Worm (Caenorhabditis elegans) whole organism, L1 larva: ENCODE measurements around the gene srd-19.
A peak's percentile ranks its signal among the peaks of the same experiment; 100 is the strongest.

ENCODE experiments used
- C04F5.9 ChIP-seq: sonication (generic microtip); optimal IDR thresholded peaks from 2 replicates; lab custom pipeline; 2016; ENCODE audit warnings: missing genetic modification characterization, missing compliant biosample characterization
- F16B12.6 ChIP-seq: fragments of 150-350 bp; optimal IDR thresholded peaks from 2 replicates; lab custom pipeline; 2014; ENCODE audit warnings: missing biosample characterization, missing genetic modification characterization
- aly-2 ChIP-seq: fragments of 150-350 bp; optimal IDR thresholded peaks from 2 replicates; lab custom pipeline; 2014; ENCODE audit warnings: missing biosample characterization, missing genetic modification characterization
- ama-1 ChIP-seq: fragments of 150-350 bp; optimal IDR thresholded peaks from 2 replicates; lab custom pipeline; 2014
- blmp-1 ChIP-seq: fragments of 150-350 bp; optimal IDR thresholded peaks from 2 replicates; lab custom pipeline; 2014; ENCODE audit warnings: missing biosample characterization, missing genetic modification characterization
- ceh-82 ChIP-seq, 3 experiments: fragments of 150-350 bp in 1 of 3; sonication (generic microtip) in 2 of 3; optimal IDR thresholded peaks; 2 replicates each; lab custom pipeline; 2014 to 2017; ENCODE audit warnings: missing biosample characterization in 3 of 3, missing genetic modification characterization in 3 of 3
- ceh-90 ChIP-seq: sonication (generic microtip); optimal IDR thresholded peaks from 2 replicates; lab custom pipeline; 2016; ENCODE audit warnings: missing genetic modification characterization, missing compliant biosample characterization
- dsc-1 ChIP-seq: sonication (generic microtip); optimal IDR thresholded peaks from 2 replicates; lab custom pipeline; 2016; ENCODE audit warnings: mild to moderate bottlenecking, missing genetic modification characterization, missing compliant biosample characterization
- elt-2 ChIP-seq: sonication (generic microtip); optimal IDR thresholded peaks from 2 replicates; lab custom pipeline; 2016; ENCODE audit warnings: missing genetic modification characterization, mild to moderate bottlenecking, inconsistent platforms, missing compliant biosample characterization, missing genetic modification reagents
- ets-5 ChIP-seq: fragments of 200-800 bp; sonication (Bioruptor generic); IDR thresholded peaks from 2 replicates; pipeline ENCODE4 v1.3.6; 2022; ENCODE audit warnings: missing genetic modification characterization, missing compliant biosample characterization
- fkh-8 ChIP-seq: sonication (generic microtip); optimal IDR thresholded peaks from 2 replicates; lab custom pipeline; 2016; ENCODE audit warnings: mild to moderate bottlenecking, missing genetic modification characterization, missing compliant biosample characterization
- fos-1 ChIP-seq: fragments of 150-350 bp; optimal IDR thresholded peaks from 2 replicates; lab custom pipeline; 2014; ENCODE audit warnings: missing biosample characterization, missing genetic modification characterization
- grh-1 ChIP-seq: fragments of 200-800 bp; sonication (Bioruptor generic); IDR thresholded peaks from 2 replicates; pipeline ENCODE4 v1.3.6; 2022; ENCODE audit warnings: missing genetic modification reagents, missing genetic modification characterization, missing compliant biosample characterization
- hlh-17 ChIP-seq: fragments of 200-800 bp; sonication (Bioruptor generic); optimal IDR thresholded peaks from 2 replicates; lab custom pipeline; 2018; ENCODE audit warnings: missing genetic modification characterization, mild to moderate bottlenecking, missing compliant biosample characterization, moderate library complexity, borderline replicate concordance
- hlh-4 ChIP-seq: sonication (generic microtip); optimal IDR thresholded peaks from 2 replicates; lab custom pipeline; 2016; ENCODE audit warnings: mild to moderate bottlenecking, missing genetic modification characterization, missing compliant biosample characterization
- irx-1 ChIP-seq: sonication (generic microtip); optimal IDR thresholded peaks from 2 replicates; lab custom pipeline; 2016; ENCODE audit warnings: missing genetic modification characterization, missing compliant biosample characterization
- lin-14 ChIP-seq: fragments of 200-800 bp; sonication (Bioruptor generic); optimal IDR thresholded peaks from 2 replicates; lab custom pipeline; 2018; ENCODE audit warnings: mild to moderate bottlenecking, missing genetic modification characterization, moderate library complexity, missing compliant biosample characterization
- mep-1 ChIP-seq: fragments of 150-350 bp; optimal IDR thresholded peaks from 2 replicates; lab custom pipeline; 2014; ENCODE audit warnings: missing biosample characterization, missing genetic modification characterization
- nhr-11 ChIP-seq: fragments of 150-350 bp; optimal IDR thresholded peaks from 2 replicates; lab custom pipeline; 2014; ENCODE audit warnings: missing biosample characterization, missing genetic modification characterization
- nhr-19 ChIP-seq: fragments of 200-800 bp; sonication (Bioruptor generic); conservative IDR thresholded peaks from 2 replicates; pipeline ENCODE4 v1.3.6; 2022; ENCODE audit warnings: missing genetic modification characterization, missing compliant biosample characterization
- nhr-20 ChIP-seq: sonication (generic microtip); optimal IDR thresholded peaks from 2 replicates; lab custom pipeline; 2016; ENCODE audit warnings: mild to moderate bottlenecking, missing genetic modification characterization, missing compliant biosample characterization
- nhr-28 ChIP-seq: fragments of 150-350 bp; optimal IDR thresholded peaks from 2 replicates; lab custom pipeline; 2014; ENCODE audit warnings: missing biosample characterization, missing genetic modification characterization
- nhr-77 ChIP-seq: fragments of 150-350 bp; optimal IDR thresholded peaks from 2 replicates; lab custom pipeline; 2014; ENCODE audit warnings: missing biosample characterization, missing genetic modification characterization
- nhr-90 ChIP-seq: sonication (generic microtip); optimal IDR thresholded peaks from 2 replicates; lab custom pipeline; 2016; ENCODE audit warnings: mild to moderate bottlenecking, missing genetic modification characterization, missing compliant biosample characterization; ENCODE audit not compliant: poor library complexity
- pag-3 ChIP-seq: sonication (generic microtip); optimal IDR thresholded peaks from 2 replicates; lab custom pipeline; 2017; ENCODE audit warnings: missing genetic modification characterization, mild to moderate bottlenecking, missing compliant biosample characterization, antibody characterized with exemption, borderline replicate concordance; ENCODE audit not compliant: insufficient read depth
- pqm-1 ChIP-seq: sonication (generic microtip); optimal IDR thresholded peaks from 3 replicates; lab custom pipeline; 2017; ENCODE audit warnings: missing biosample characterization, missing genetic modification characterization
- snu-23 ChIP-seq: sonication (generic microtip); optimal IDR thresholded peaks from 2 replicates; lab custom pipeline; 2016; ENCODE audit warnings: missing genetic modification characterization, missing compliant biosample characterization
- sptf-1 ChIP-seq: fragments of 150-350 bp; optimal IDR thresholded peaks from 2 replicates; lab custom pipeline; 2014; ENCODE audit warnings: missing biosample characterization, missing genetic modification characterization
- sup-37 ChIP-seq: fragments of 200-800 bp; sonication (Bioruptor generic); optimal IDR thresholded peaks from 2 replicates; lab custom pipeline; 2018; ENCODE audit warnings: mild to moderate bottlenecking, missing genetic modification characterization, missing compliant biosample characterization
- unc-30 ChIP-seq: sonication (generic microtip); optimal IDR thresholded peaks from 2 replicates; lab custom pipeline; 2017; ENCODE audit warnings: missing biosample characterization, missing genetic modification characterization
- zag-1 ChIP-seq: fragments of 150-350 bp; optimal IDR thresholded peaks from 2 replicates; lab custom pipeline; 2014; ENCODE audit warnings: missing biosample characterization, missing genetic modification characterization
- ztf-4 ChIP-seq: fragments of 150-350 bp; optimal IDR thresholded peaks from 2 replicates; lab custom pipeline; 2014; ENCODE audit warnings: missing biosample characterization, missing genetic modification characterization

srd-19 gene

DNA sequence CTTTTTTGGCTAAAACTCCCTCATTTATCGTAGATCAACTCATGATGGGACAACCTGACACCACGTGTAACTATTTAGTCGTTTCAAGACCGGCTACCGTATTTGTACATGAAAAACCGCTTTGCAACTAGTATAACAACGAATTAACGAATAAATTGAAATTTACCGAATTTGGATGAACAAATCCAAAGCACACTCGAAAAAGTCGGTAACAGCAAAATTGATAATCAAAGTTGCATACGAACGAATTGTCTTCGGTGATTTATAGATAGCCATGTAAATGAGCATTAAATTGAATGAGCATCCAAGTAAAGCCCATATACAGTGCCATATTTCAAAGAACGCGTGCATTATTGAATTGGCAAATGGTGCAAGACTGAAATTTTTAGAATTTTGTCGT is 3.8 kb upstream of the srd-19 start, which contains the start of gene srd-17:
Gene srd-17, minus strand, starts transcription at position 351 of the 400 bp plus-strand sequence.
- TF ChIP-seq ama-1 (no peak), lin-14 (no peak), aly-2 (tag; lab: Kevin White, UChicago) (no peak), nhr-11 (no peak), pqm-1 (no peak), nhr-28 (tag; lab: Kevin White, UChicago) (no peak), nhr-77 (no peak), sptf-1 (no peak), nhr-90 (tag; lab: Kevin White, UChicago) (no peak), nhr-20 (tag; lab: Kevin White, UChicago) (no peak), snu-23 (no peak), hlh-17 (GFP tag; lab: Kevin White, UChicago) (no peak), fos-1 (tag; lab: Kevin White, UChicago) (no peak)

DNA sequence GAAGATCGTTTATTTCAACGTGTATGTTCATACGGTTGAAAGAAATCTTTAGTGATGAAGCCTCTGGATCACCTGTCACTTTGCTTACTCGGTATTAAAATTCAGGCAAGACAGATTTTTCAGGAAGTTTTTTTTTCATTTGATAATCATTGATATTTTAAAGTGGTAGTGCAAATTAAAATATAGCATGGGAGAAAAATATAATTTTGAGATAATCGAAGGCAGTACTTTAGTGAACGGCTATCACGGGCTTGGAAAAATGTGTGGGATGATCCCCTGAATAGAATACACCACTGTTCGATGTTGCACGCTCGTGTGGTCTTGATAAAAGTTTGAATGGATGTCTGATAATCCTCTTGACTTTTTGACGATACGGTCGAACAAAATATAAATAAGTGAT is 1.2 kb downstream of the srd-19 start:
- no peak for TF ChIP-seq lin-14
- TF ChIP-seq aly-2 (tag; lab: Kevin White, UChicago), result no peak
- TF ChIP-seq hlh-4 (tag; lab: Kevin White, UChicago), result peak; percentile 52
- no peak for TF ChIP-seq ceh-90 (tag; lab: Kevin White, UChicago)

ce11 chrV:13426764-13427163 is 1.8 kb downstream of the srd-19 start, which contains the start of gene srd-18:
TSS of gene srd-18 (minus strand) at chrV:13426864.
- no peak for TF ChIP-seq irx-1 (tag; lab: Kevin White, UChicago)
- TF ChIP-seq, all 84 proteins: peak for 0

ce11 chrV:13423608-13424007 is 5.0 kb downstream of the srd-19 start, which contains the start of gene srv-10:
TSS of gene srv-10 (plus strand) at chrV:13423908.
- TF ChIP-seq C04F5.9 (no peak), mep-1 (tag; lab: Kevin White, UChicago) (no peak), dsc-1 (tag; lab: Kevin White, UChicago) (no peak), grh-1 (no peak), unc-30 (tag; lab: Kevin White, UChicago) (no peak)
- TF ChIP-seq, all 84 proteins: peak for 0

- TF ChIP-seq pag-3 (tag; lab: Kevin White, UChicago) (no peak), zag-1 (no peak), nhr-19 (no peak), F16B12.6 (tag; lab: Kevin White, UChicago) (no peak), nhr-20 (tag; lab: Kevin White, UChicago) (no peak), irx-1 (tag; lab: Kevin White, UChicago) (no peak), sup-37 (no peak), ceh-82 (tag; optimal IDR thresholded peaks at IDR 0.05; lab: Kevin White, UChicago) (no peak), ztf-4 (tag; lab: Kevin White, UChicago) (no peak)
These were observed 5.5 kb downstream of the srd-19 start, which contains the start of gene srv-9 for ce11 chrV:13423045-13423444. TSS of gene srv-9 (minus strand) at chrV:13423145.

DNA sequence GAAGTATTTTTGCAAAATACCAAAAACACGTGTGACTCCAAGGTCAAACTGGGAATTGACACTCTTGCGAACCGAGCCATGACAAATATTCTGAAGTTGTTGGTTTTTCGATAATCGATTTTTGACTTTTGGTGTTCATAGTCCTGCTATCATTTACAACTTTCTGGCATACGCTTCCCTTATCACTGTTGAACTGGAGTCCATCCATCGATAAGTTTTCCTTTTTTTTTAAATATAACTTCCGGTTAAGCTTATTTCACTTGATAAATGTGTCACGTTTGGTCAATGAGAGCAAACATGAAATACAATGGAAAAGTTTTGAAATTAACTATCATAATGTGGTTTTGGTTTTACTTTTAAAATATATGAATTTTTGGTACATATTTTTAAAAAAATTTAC is 6.9 kb downstream of the srd-19 start:
- peak; percentile 90 for TF ChIP-seq elt-2 (tag; lab: Kevin White, UChicago)
- TF ChIP-seq blmp-1 (tag; lab: Kevin White, UChicago), result no peak

- TF ChIP-seq fkh-8 (tag; lab: Kevin White, UChicago) (peak; percentile 45), ets-5 (GFP tag; lab: Robert Waterston, UW) (no peak)
- TF ChIP-seq, all 84 proteins: peak for 1
These were observed 7.9 kb downstream of the srd-19 start, which contains the start of gene srv-8 for ce11 chrV:13420640-13421039. TSS of gene srv-8 (minus strand) at chrV:13420740.
